Fruit fly (Drosophila melanogaster): ENCODE results near the gene capu.

Gene capu

dm6 chr2L:3902760-3903159 is at the start of gene capu:
capu (minus strand) TSS chr2L:3902860.
- TF ChIP-seq Sin3A (optimal IDR thresholded peaks at IDR 0.05), result no peak
- no peak for TF ChIP-seq Myc (optimal IDR thresholded peaks at IDR 0.05)
- TF ChIP-seq insv (optimal IDR thresholded peaks at IDR 0.05), result no peak
- no peak for TF ChIP-seq h (optimal IDR thresholded peaks at IDR 0.05)

- TF ChIP-seq Myc (optimal IDR thresholded peaks at IDR 0.05) (no peak), psq (optimal IDR thresholded peaks at IDR 0.05) (no peak), h (optimal IDR thresholded peaks at IDR 0.05) (no peak), ttk (optimal IDR thresholded peaks at IDR 0.05) (no peak), Sin3A (optimal IDR thresholded peaks at IDR 0.05) (no peak), insv (optimal IDR thresholded peaks at IDR 0.05) (no peak)
Observed at dm6 chr2L:3942094-3942493, 39.4 kb upstream of the capu start.

- TF ChIP-seq insv (optimal IDR thresholded peaks at IDR 0.05), result no peak
- no peak for TF ChIP-seq Myc (optimal IDR thresholded peaks at IDR 0.05)
- TF ChIP-seq Sin3A (optimal IDR thresholded peaks at IDR 0.05), result no peak
- TF ChIP-seq psq (optimal IDR thresholded peaks at IDR 0.05), result no peak
- TF ChIP-seq ttk (optimal IDR thresholded peaks at IDR 0.05), result no peak
- TF ChIP-seq h (optimal IDR thresholded peaks at IDR 0.05), result no peak
Observed at dm6 chr2L:3940302-3940701, 37.6 kb upstream of the capu start.

- TF ChIP-seq ttk (optimal IDR thresholded peaks at IDR 0.05), result no peak
- TF ChIP-seq psq (optimal IDR thresholded peaks at IDR 0.05), result no peak
- no peak for TF ChIP-seq Myc (optimal IDR thresholded peaks at IDR 0.05)
- no peak for TF ChIP-seq Sin3A (optimal IDR thresholded peaks at IDR 0.05)
- TF ChIP-seq h (optimal IDR thresholded peaks at IDR 0.05), result no peak
- TF ChIP-seq insv (optimal IDR thresholded peaks at IDR 0.05), result no peak
Observed at dm6 chr2L:3938773-3939172, 36.1 kb upstream of the capu start.

dm6 chr2L:3935757-3936156 is 33.1 kb upstream of the capu start:
- TF ChIP-seq h (optimal IDR thresholded peaks at IDR 0.05), result no peak

- TF ChIP-seq insv (optimal IDR thresholded peaks at IDR 0.05) (no peak), ttk (optimal IDR thresholded peaks at IDR 0.05) (no peak), Myc (optimal IDR thresholded peaks at IDR 0.05) (no peak), Sin3A (optimal IDR thresholded peaks at IDR 0.05) (no peak), h (optimal IDR thresholded peaks at IDR 0.05) (no peak), psq (optimal IDR thresholded peaks at IDR 0.05) (no peak)
Observed at dm6 chr2L:3935014-3935413, 32.4 kb upstream of the capu start.

- TF ChIP-seq Sin3A (optimal IDR thresholded peaks at IDR 0.05), result no peak
Observed at dm6 chr2L:3933674-3934073, 31.0 kb upstream of the capu start.

- no peak for TF ChIP-seq h (optimal IDR thresholded peaks at IDR 0.05)
- no peak for TF ChIP-seq psq (optimal IDR thresholded peaks at IDR 0.05)
- TF ChIP-seq insv (optimal IDR thresholded peaks at IDR 0.05), result no peak
- no peak for TF ChIP-seq ttk (optimal IDR thresholded peaks at IDR 0.05)
- no peak for TF ChIP-seq Myc (optimal IDR thresholded peaks at IDR 0.05)
- TF ChIP-seq Sin3A (optimal IDR thresholded peaks at IDR 0.05), result no peak
Observed at dm6 chr2L:3916857-3917256, 14.2 kb upstream of the capu start.

- TF ChIP-seq ttk (optimal IDR thresholded peaks at IDR 0.05), result no peak
- no peak for TF ChIP-seq insv (optimal IDR thresholded peaks at IDR 0.05)
- TF ChIP-seq psq (optimal IDR thresholded peaks at IDR 0.05), result no peak
- TF ChIP-seq h (optimal IDR thresholded peaks at IDR 0.05), result no peak
- TF ChIP-seq Sin3A (optimal IDR thresholded peaks at IDR 0.05), result no peak
- TF ChIP-seq Myc (optimal IDR thresholded peaks at IDR 0.05), result no peak
Observed at dm6 chr2L:3914655-3915054, 12.0 kb upstream of the capu start.

dm6 chr2L:3914188-3914587 is 11.5 kb upstream of the capu start, which contains the start of gene Fpgs2:
Fpgs2 (minus strand) TSS chr2L:3914288.
- TF ChIP-seq ttk (optimal IDR thresholded peaks at IDR 0.05) (no peak), Myc (optimal IDR thresholded peaks at IDR 0.05) (no peak), Sin3A (optimal IDR thresholded peaks at IDR 0.05) (no peak), h (optimal IDR thresholded peaks at IDR 0.05) (no peak), psq (optimal IDR thresholded peaks at IDR 0.05) (no peak), insv (optimal IDR thresholded peaks at IDR 0.05) (no peak)

- TF ChIP-seq Myc (optimal IDR thresholded peaks at IDR 0.05), result no peak
- TF ChIP-seq ttk (optimal IDR thresholded peaks at IDR 0.05), result no peak
- TF ChIP-seq Sin3A (optimal IDR thresholded peaks at IDR 0.05), result no peak
- no peak for TF ChIP-seq insv (optimal IDR thresholded peaks at IDR 0.05)
- TF ChIP-seq h (optimal IDR thresholded peaks at IDR 0.05), result no peak
- TF ChIP-seq psq (optimal IDR thresholded peaks at IDR 0.05), result no peak
Observed at dm6 chr2L:3897529-3897928, 5.1 kb downstream of the capu start.

- TF ChIP-seq h (optimal IDR thresholded peaks at IDR 0.05) (no peak), psq (optimal IDR thresholded peaks at IDR 0.05) (no peak), ttk (optimal IDR thresholded peaks at IDR 0.05) (no peak), insv (optimal IDR thresholded peaks at IDR 0.05) (no peak), Sin3A (optimal IDR thresholded peaks at IDR 0.05) (no peak), Myc (optimal IDR thresholded peaks at IDR 0.05) (no peak)
Observed at dm6 chr2L:3896834-3897143, 5.9 kb downstream of the capu start.

dm6 chr2L:3895951-3896833 is 6.5 kb downstream of the capu start:
- TF ChIP-seq psq (optimal IDR thresholded peaks at IDR 0.05) (no peak), ttk (optimal IDR thresholded peaks at IDR 0.05) (no peak), Sin3A (optimal IDR thresholded peaks at IDR 0.05) (no peak), insv (optimal IDR thresholded peaks at IDR 0.05) (no peak), Myc (optimal IDR thresholded peaks at IDR 0.05) (no peak), h (optimal IDR thresholded peaks at IDR 0.05) (no peak)

All from Kc167 (cell line).